Worm (Caenorhabditis elegans) whole organism, early embryonic: ENCODE results near the gene F38B6.6.

ENCODE experiments used
- B0310.2 ChIP-seq: sonication (generic microtip); optimal IDR thresholded peaks from 2 replicates; lab custom pipeline; 2016; ENCODE audit warnings: mild to moderate bottlenecking, missing genetic modification characterization, missing compliant biosample characterization
- F13C5.2 ChIP-seq: sonication (generic microtip); optimal IDR thresholded peaks from 2 replicates; lab custom pipeline; 2017; ENCODE audit warnings: mild to moderate bottlenecking, missing genetic modification characterization, inconsistent platforms, missing compliant biosample characterization
- aly-1 ChIP-seq: sonication (generic microtip); optimal IDR thresholded peaks from 2 replicates; lab custom pipeline; 2016; ENCODE audit warnings: missing genetic modification characterization, missing compliant biosample characterization
- ama-1 ChIP-seq: fragments of 150-350 bp; optimal IDR thresholded peaks from 2 replicates; lab custom pipeline; 2014
- ceh-13 ChIP-seq: fragments of 200-800 bp; sonication (Bioruptor generic); optimal IDR thresholded peaks from 2 replicates; lab custom pipeline; 2018; ENCODE audit warnings: mild to moderate bottlenecking, missing genetic modification characterization, missing compliant biosample characterization
- ceh-36 ChIP-seq: sonication (generic microtip); optimal IDR thresholded peaks from 2 replicates; lab custom pipeline; 2016; ENCODE audit warnings: missing genetic modification characterization, inconsistent platforms, missing compliant biosample characterization
- ets-7 ChIP-seq: sonication (generic microtip); optimal IDR thresholded peaks from 2 replicates; lab custom pipeline; 2016; ENCODE audit warnings: missing genotype, missing genetic modification characterization, missing compliant biosample characterization
- flt-1 ChIP-seq: fragments of 200-800 bp; sonication (Bioruptor generic); IDR thresholded peaks from 2 replicates; pipeline ENCODE4 v1.3.6; 2022; ENCODE audit warnings: missing genetic modification characterization, missing compliant biosample characterization
- hmbx-1 ChIP-seq: sonication (generic microtip); optimal IDR thresholded peaks from 2 replicates; lab custom pipeline; 2016; ENCODE audit warnings: mild to moderate bottlenecking, missing genetic modification characterization, missing compliant biosample characterization
- hmg-4 ChIP-seq: fragments of 200-800 bp; sonication (Bioruptor generic); optimal IDR thresholded peaks from 2 replicates; lab custom pipeline; 2018; ENCODE audit warnings: mild to moderate bottlenecking, missing genetic modification characterization, missing compliant biosample characterization
- hnd-1 ChIP-seq: sonication (generic microtip); optimal IDR thresholded peaks from 2 replicates; lab custom pipeline; 2016; ENCODE audit warnings: missing genetic modification characterization, missing compliant biosample characterization
- pes-1 ChIP-seq: fragments of 200-800 bp; sonication (Bioruptor generic); IDR thresholded peaks from 2 replicates; pipeline ENCODE4 v1.3.6; 2022; ENCODE audit warnings: missing genetic modification reagents, missing genetic modification characterization, missing compliant biosample characterization
- scrt-1 ChIP-seq: fragments of 200-800 bp; sonication (Bioruptor generic); IDR thresholded peaks from 2 replicates; pipeline ENCODE4 v1.3.6; 2022; ENCODE audit warnings: missing genetic modification characterization, missing compliant biosample characterization
- sea-1 ChIP-seq: fragments of 200-800 bp; sonication (Bioruptor generic); conservative IDR thresholded peaks from 2 replicates; pipeline ENCODE4 v1.3.6; 2022; ENCODE audit warnings: missing genetic modification characterization, missing compliant biosample characterization
- tbx-11 ChIP-seq: fragments of 200-800 bp; sonication (Bioruptor generic); IDR thresholded peaks from 2 replicates; pipeline ENCODE4 v1.3.6; 2022; ENCODE audit warnings: missing genetic modification characterization, missing compliant biosample characterization
- tbx-37 ChIP-seq: fragments of 200-800 bp; sonication (Bioruptor generic); conservative IDR thresholded peaks from 2 replicates; pipeline ENCODE4 v1.3.6; 2022; ENCODE audit warnings: missing genetic modification reagents, missing genetic modification characterization, missing compliant biosample characterization
- tra-4 ChIP-seq: sonication (generic microtip); optimal IDR thresholded peaks from 2 replicates; lab custom pipeline; 2017; ENCODE audit warnings: missing genetic modification characterization, missing compliant biosample characterization

F38B6.6 gene

DNA sequence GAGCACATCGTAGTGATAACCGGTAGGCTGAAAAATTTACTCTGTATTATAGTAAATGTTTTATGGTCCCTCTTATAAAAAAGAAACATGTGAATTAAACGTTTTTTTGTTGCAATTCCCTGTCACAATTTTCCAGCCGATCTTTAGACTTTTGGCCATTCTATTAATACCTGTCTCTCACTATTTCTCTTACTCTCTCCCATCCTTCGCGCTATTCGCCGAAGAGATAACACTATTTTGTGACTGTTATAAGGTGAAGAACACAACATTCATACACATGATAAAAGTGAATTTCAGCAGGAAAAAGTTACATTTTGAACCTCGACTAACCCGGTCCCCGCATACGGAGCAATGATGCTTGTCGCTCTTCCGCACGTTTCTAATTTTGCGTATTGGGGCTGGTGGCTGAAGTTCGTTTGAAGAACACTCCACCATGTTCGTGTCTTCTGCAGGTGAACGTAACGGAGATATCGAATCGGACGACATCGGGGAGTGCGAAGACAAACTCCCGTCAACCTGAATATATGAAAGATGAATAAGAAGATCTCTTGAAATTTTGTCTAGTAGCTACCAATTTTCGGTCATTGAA, 50.8 kb downstream of the F38B6.6 start:
- TF ChIP-seq aly-1 (tag; lab: Kevin White, UChicago) = no peak

DNA sequence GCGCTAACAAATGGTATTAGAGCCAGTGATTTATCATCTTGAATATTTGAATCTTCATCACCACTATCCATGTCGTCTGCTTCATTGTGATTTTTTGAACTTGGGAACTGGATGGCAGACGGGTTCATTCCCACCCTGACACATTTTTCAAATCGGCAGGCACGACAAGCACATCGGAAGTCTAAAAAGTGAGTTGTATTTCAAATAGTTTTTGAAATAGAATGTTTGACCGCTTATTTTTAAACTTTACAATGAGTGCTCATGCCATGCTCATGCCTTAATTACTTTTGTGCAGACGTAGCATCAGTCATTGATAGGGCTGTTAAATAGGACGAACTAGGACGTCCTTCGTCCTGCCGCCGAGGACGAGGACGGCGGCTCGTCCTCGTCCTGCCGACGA, 52.0 kb downstream of the F38B6.6 start:
- TF ChIP-seq sea-1 (no peak), B0310.2 (tag; lab: Kevin White, UChicago) (no peak), flt-1 (no peak), scrt-1 (GFP tag; lab: Robert Waterston, UW) (no peak), ceh-13 (GFP tag; lab: Kevin White, UChicago) (no peak), hnd-1 (tag; lab: Kevin White, UChicago) (no peak), tbx-11 (GFP tag; lab: Robert Waterston, UW) (no peak), ets-7 (tag; lab: Kevin White, UChicago) (no peak), tbx-37 (no peak), ama-1 (lab: Kevin White, UChicago) (no peak), tra-4 (tag; lab: Kevin White, UChicago) (no peak), hmbx-1 (tag; lab: Kevin White, UChicago) (no peak), hmg-4 (GFP tag; lab: Kevin White, UChicago) (no peak), aly-1 (tag; lab: Kevin White, UChicago) (no peak), pes-1 (GFP tag; lab: Robert Waterston, UW) (no peak), F13C5.2 (no peak), ceh-36 (no peak)

- TF ChIP-seq hmg-4 (GFP tag; lab: Kevin White, UChicago) = no peak
- no peak for TF ChIP-seq scrt-1 (GFP tag; lab: Robert Waterston, UW)
- no peak for TF ChIP-seq pes-1 (GFP tag; lab: Robert Waterston, UW)
- TF ChIP-seq hnd-1 (tag; lab: Kevin White, UChicago) = no peak
- TF ChIP-seq ama-1 (lab: Kevin White, UChicago) = no peak
- no peak for TF ChIP-seq aly-1 (tag; lab: Kevin White, UChicago)
- no peak for TF ChIP-seq B0310.2 (tag; lab: Kevin White, UChicago)
Measured at ce11 chrX:6635173-6635572, 54.7 kb downstream of the F38B6.6 start, which contains the start of gene aexr-1. aexr-1 (minus strand) TSS chrX:6635273.
